Worm (Caenorhabditis elegans) whole organism, L1 larva: ENCODE measurements around the gene bcas-2.

Experiments
- C04F5.9 ChIP-seq: sonication (generic microtip); optimal IDR thresholded peaks from 2 replicates; lab custom pipeline; 2016; ENCODE audit warnings: missing genetic modification characterization, missing compliant biosample characterization
- C16A3.4 ChIP-seq: fragments of 150-350 bp; optimal IDR thresholded peaks from 2 replicates; lab custom pipeline; 2014; ENCODE audit warnings: missing biosample characterization, missing genetic modification characterization
- Y116A8C.19 ChIP-seq: sonication (generic microtip); optimal IDR thresholded peaks from 2 replicates; lab custom pipeline; 2016; ENCODE audit warnings: missing compliant biosample characterization, missing genetic modification characterization, borderline replicate concordance
- blmp-1 ChIP-seq: fragments of 150-350 bp; optimal IDR thresholded peaks from 2 replicates; lab custom pipeline; 2014; ENCODE audit warnings: missing biosample characterization, missing genetic modification characterization
- ceh-63 ChIP-seq: fragments of 200-800 bp; sonication (Bioruptor generic); optimal IDR thresholded peaks from 2 replicates; lab custom pipeline; 2018; ENCODE audit warnings: mild to moderate bottlenecking, missing genetic modification characterization, missing compliant biosample characterization
- ceh-82 ChIP-seq, 3 experiments: fragments of 150-350 bp in 1 of 3; sonication (generic microtip) in 2 of 3; optimal IDR thresholded peaks; 2 replicates each; lab custom pipeline; 2014 to 2017; ENCODE audit warnings: missing biosample characterization in 3 of 3, missing genetic modification characterization in 3 of 3
- ces-1 ChIP-seq: fragments of 150-350 bp; optimal IDR thresholded peaks from 2 replicates; lab custom pipeline; 2014; ENCODE audit warnings: missing biosample characterization, missing genetic modification reagents, missing genetic modification characterization
- dpl-1 ChIP-seq, 3 experiments: fragments of 150-350 bp in 2 of 3; sonication (generic microtip) in 1 of 3; optimal IDR thresholded peaks; 2 replicates each; lab custom pipeline; 2014 to 2017; ENCODE audit warnings: missing biosample characterization in 3 of 3, missing genetic modification characterization in 3 of 3, missing genetic modification reagents in 3 of 3
- egl-13 ChIP-seq: sonication (generic microtip); optimal IDR thresholded peaks from 2 replicates; lab custom pipeline; 2016; ENCODE audit warnings: missing genotype, missing genetic modification reagents, missing genetic modification characterization, missing compliant biosample characterization
- egl-27 ChIP-seq, 2 experiments: fragments of 150-350 bp in 1 of 2; sonication (generic microtip); optimal IDR thresholded peaks; 3 replicates each; lab custom pipeline; 2017 to 2018; ENCODE audit warnings: missing biosample characterization in 2 of 2, missing genetic modification characterization in 2 of 2, missing genetic modification reagents in 2 of 2
- elt-3 ChIP-seq, 6 experiments: fragments of 150-350 bp in 1 of 6; sonication (generic microtip); optimal IDR thresholded peaks; 2 replicates each; lab custom pipeline; 2017 to 2018; ENCODE audit warnings: missing biosample characterization in 6 of 6, missing genetic modification characterization in 6 of 6, inconsistent platforms in 1 of 6
- fkh-10 ChIP-seq: sonication (generic microtip); optimal IDR thresholded peaks from 2 replicates; lab custom pipeline; 2017; ENCODE audit warnings: missing biosample characterization, missing genetic modification reagents, missing genetic modification characterization
- fkh-4 ChIP-seq: sonication (generic microtip); optimal IDR thresholded peaks from 2 replicates; lab custom pipeline; 2016; ENCODE audit warnings: missing compliant biosample characterization, missing genetic modification characterization, borderline replicate concordance
- fkh-8 ChIP-seq: sonication (generic microtip); optimal IDR thresholded peaks from 2 replicates; lab custom pipeline; 2016; ENCODE audit warnings: mild to moderate bottlenecking, missing genetic modification characterization, missing compliant biosample characterization
- hlh-17 ChIP-seq: fragments of 200-800 bp; sonication (Bioruptor generic); optimal IDR thresholded peaks from 2 replicates; lab custom pipeline; 2018; ENCODE audit warnings: missing genetic modification characterization, mild to moderate bottlenecking, missing compliant biosample characterization, moderate library complexity, borderline replicate concordance
- hlh-4 ChIP-seq: sonication (generic microtip); optimal IDR thresholded peaks from 2 replicates; lab custom pipeline; 2016; ENCODE audit warnings: mild to moderate bottlenecking, missing genetic modification characterization, missing compliant biosample characterization
- isw-1 ChIP-seq: fragments of 200-800 bp; sonication (Bioruptor generic); IDR thresholded peaks from 2 replicates; pipeline ENCODE4 v1.3.6; 2022; ENCODE audit warnings: missing genetic modification characterization, missing compliant biosample characterization
- lin-14 ChIP-seq: fragments of 200-800 bp; sonication (Bioruptor generic); optimal IDR thresholded peaks from 2 replicates; lab custom pipeline; 2018; ENCODE audit warnings: mild to moderate bottlenecking, missing genetic modification characterization, moderate library complexity, missing compliant biosample characterization
- lin-15B ChIP-seq: fragments of 150-350 bp; sonication (generic microtip); optimal IDR thresholded peaks from 3 replicates; lab custom pipeline; 2014; ENCODE audit warnings: missing biosample characterization, missing genetic modification characterization
- lin-35 ChIP-seq, 2 experiments: fragments of 150-350 bp; optimal IDR thresholded peaks; 2 replicates each; lab custom pipeline; 2014; ENCODE audit warnings: missing biosample characterization in 2 of 2, missing genetic modification characterization in 2 of 2, missing genetic modification reagents in 2 of 2
- lin-39 ChIP-seq: fragments of 150-350 bp; optimal IDR thresholded peaks from 2 replicates; lab custom pipeline; 2014; ENCODE audit warnings: missing biosample characterization, missing genetic modification reagents, missing genetic modification characterization
- lsy-2 ChIP-seq, 2 experiments: fragments of 150-350 bp; optimal IDR thresholded peaks; 2 replicates each; lab custom pipeline; 2014; ENCODE audit warnings: missing biosample characterization in 2 of 2, missing genetic modification characterization in 2 of 2
- mab-9 ChIP-seq: fragments of 200-800 bp; sonication (Bioruptor generic); IDR thresholded peaks from 2 replicates; pipeline ENCODE4 v1.3.6; 2022; ENCODE audit warnings: missing genetic modification reagents, missing genetic modification characterization, missing compliant biosample characterization
- mdl-1 ChIP-seq, 2 experiments: fragments of 150-350 bp; optimal IDR thresholded peaks; 2 replicates each; lab custom pipeline; 2014 to 2017; ENCODE audit warnings: missing biosample characterization in 2 of 2, missing genetic modification characterization in 2 of 2, inconsistent platforms in 1 of 2
- mep-1 ChIP-seq: fragments of 150-350 bp; optimal IDR thresholded peaks from 2 replicates; lab custom pipeline; 2014; ENCODE audit warnings: missing biosample characterization, missing genetic modification characterization
- nhr-11 ChIP-seq: fragments of 150-350 bp; optimal IDR thresholded peaks from 2 replicates; lab custom pipeline; 2014; ENCODE audit warnings: missing biosample characterization, missing genetic modification characterization
- nhr-12 ChIP-seq: sonication (generic microtip); optimal IDR thresholded peaks from 2 replicates; lab custom pipeline; 2017; ENCODE audit warnings: missing biosample characterization, missing genetic modification characterization
- nhr-19 ChIP-seq: fragments of 200-800 bp; sonication (Bioruptor generic); conservative IDR thresholded peaks from 2 replicates; pipeline ENCODE4 v1.3.6; 2022; ENCODE audit warnings: missing genetic modification characterization, missing compliant biosample characterization
- nhr-20 ChIP-seq: sonication (generic microtip); optimal IDR thresholded peaks from 2 replicates; lab custom pipeline; 2016; ENCODE audit warnings: mild to moderate bottlenecking, missing genetic modification characterization, missing compliant biosample characterization
- nhr-47 ChIP-seq: sonication (generic microtip); optimal IDR thresholded peaks from 2 replicates; lab custom pipeline; 2016; ENCODE audit warnings: mild to moderate bottlenecking, missing genetic modification characterization, moderate library complexity, missing compliant biosample characterization
- nhr-71 ChIP-seq: sonication (generic microtip); optimal IDR thresholded peaks from 2 replicates; lab custom pipeline; 2016; ENCODE audit warnings: mild to moderate bottlenecking, missing genetic modification characterization, moderate library complexity, missing compliant biosample characterization
- nhr-76 ChIP-seq: sonication (generic microtip); optimal IDR thresholded peaks from 2 replicates; lab custom pipeline; 2017; ENCODE audit warnings: missing biosample characterization, missing genetic modification characterization
- pqm-1 ChIP-seq: sonication (generic microtip); optimal IDR thresholded peaks from 3 replicates; lab custom pipeline; 2017; ENCODE audit warnings: missing biosample characterization, missing genetic modification characterization
- rnt-1 ChIP-seq: sonication (generic microtip); optimal IDR thresholded peaks from 2 replicates; lab custom pipeline; 2016; ENCODE audit warnings: mild to moderate bottlenecking, missing genetic modification characterization, moderate library complexity, missing compliant biosample characterization
- snpc-4 ChIP-seq: fragments of 150-350 bp; optimal IDR thresholded peaks from 2 replicates; lab custom pipeline; 2014; ENCODE audit warnings: missing biosample characterization, missing genetic modification characterization
- sup-37 ChIP-seq: fragments of 200-800 bp; sonication (Bioruptor generic); optimal IDR thresholded peaks from 2 replicates; lab custom pipeline; 2018; ENCODE audit warnings: mild to moderate bottlenecking, missing genetic modification characterization, missing compliant biosample characterization
- tbx-2 ChIP-seq: sonication (generic microtip); optimal IDR thresholded peaks from 2 replicates; lab custom pipeline; 2016; ENCODE audit warnings: missing genetic modification characterization, missing compliant biosample characterization
- unc-130 ChIP-seq: fragments of 150-350 bp; optimal IDR thresholded peaks from 2 replicates; lab custom pipeline; 2017; ENCODE audit warnings: missing biosample characterization, missing genetic modification characterization, inconsistent platforms
- unc-62 ChIP-seq: fragments of 150-350 bp; optimal IDR thresholded peaks from 2 replicates; lab custom pipeline; 2014; ENCODE audit warnings: missing biosample characterization, missing genetic modification reagents, missing genetic modification characterization
- unc-86 ChIP-seq: sonication (generic microtip); optimal IDR thresholded peaks from 2 replicates; lab custom pipeline; 2016; ENCODE audit warnings: missing genetic modification characterization, missing compliant biosample characterization
- unc-98 ChIP-seq: fragments of 200-800 bp; sonication (Bioruptor generic); IDR thresholded peaks from 2 replicates; pipeline ENCODE4 v1.3.6; 2022; ENCODE audit warnings: missing genetic modification characterization, missing compliant biosample characterization
- zip-4 ChIP-seq: fragments of 200-800 bp; sonication (Bioruptor generic); optimal IDR thresholded peaks from 2 replicates; lab custom pipeline; 2018; ENCODE audit warnings: mild to moderate bottlenecking, missing genetic modification characterization, moderate library complexity, missing compliant biosample characterization
- ztf-11 ChIP-seq, 2 experiments: sonication (generic microtip); optimal IDR thresholded peaks; 2 replicates each; lab custom pipeline; 2016 to 2017; ENCODE audit warnings: missing genetic modification characterization in 2 of 2, missing biosample characterization in 1 of 2, missing compliant biosample characterization in 1 of 2
- ztf-4 ChIP-seq: fragments of 150-350 bp; optimal IDR thresholded peaks from 2 replicates; lab custom pipeline; 2014; ENCODE audit warnings: missing biosample characterization, missing genetic modification characterization

bcas-2 gene

ce11 chrIII:6231880-6232279 is 13.7 kb downstream of the bcas-2 start (continued):
- TF ChIP-seq ces-1 (GFP tag; lab: Kevin White, UChicago) (no peak), ztf-11 (tag; optimal IDR thresholded peaks at IDR 0.05; lab: Kevin White, UChicago) (no peak), nhr-11 (no peak), mab-9 (no peak), ceh-63 (GFP tag; lab: Kevin White, UChicago) (no peak), snpc-4 (tag; lab: Kevin White, UChicago) (no peak), unc-62 (no peak), C16A3.4 (tag; lab: Kevin White, UChicago) (peak; percentile 1), tbx-2 (no peak), Y116A8C.19 (no peak), egl-13 (no peak), lin-15B (tag; lab: Kevin White, UChicago) (no peak), ztf-4 (tag; lab: Kevin White, UChicago) (no peak), zip-4 (GFP tag; lab: Kevin White, UChicago) (no peak), C04F5.9 (tag; lab: Kevin White, UChicago) (no peak), hlh-17 (no peak)

- TF ChIP-seq rnt-1 (peak; percentile 6), lin-14 (GFP tag; lab: Kevin White, UChicago) (peak; percentile 5), nhr-71 (tag; lab: Kevin White, UChicago) (peak; percentile 54), unc-98 (GFP tag; lab: Robert Waterston, UW) (no peak)
These were observed 14.8 kb downstream of the bcas-2 start, which contains the start of gene esyt-2 for ce11 chrIII:6230870-6231269. TSS of gene esyt-2 (minus strand) at chrIII:6230970.

ce11 chrIII:6221403-6221802 is 24.2 kb downstream of the bcas-2 start:
- TF ChIP-seq fkh-8 (tag; lab: Kevin White, UChicago) (peak; percentile 57), unc-130 (tag; lab: Kevin White, UChicago) (no peak), lin-14 (GFP tag; lab: Kevin White, UChicago) (peak; percentile 30), unc-86 (tag; lab: Kevin White, UChicago) (peak; percentile 5)

- TF ChIP-seq hlh-4 (no peak), blmp-1 (tag; lab: Kevin White, UChicago) (peak; percentile 34)
These were observed 28.7 kb downstream of the bcas-2 start, which contains the start of gene hot-4 for ce11 chrIII:6216833-6217466. TSS of gene hot-4 (plus strand) at chrIII:6217416.

- TF ChIP-seq dpl-1 (GFP tag; optimal IDR thresholded peaks at IDR 0.05; lab: Kevin White, UChicago), result peak in 1 of 3 experiments; percentile 13
- no peak for TF ChIP-seq Y116A8C.19
- TF ChIP-seq mep-1 (tag; lab: Kevin White, UChicago), result no peak
- TF ChIP-seq sup-37, result no peak
- no peak for TF ChIP-seq nhr-47 (tag; lab: Kevin White, UChicago)
- peak; percentile 44 for TF ChIP-seq unc-130 (tag; lab: Kevin White, UChicago)
- no peak for TF ChIP-seq ceh-82 (tag; optimal IDR thresholded peaks at IDR 0.05; lab: Kevin White, UChicago)
- no peak for TF ChIP-seq mab-9
- peak; percentile 12 for TF ChIP-seq nhr-20 (tag; lab: Kevin White, UChicago)
- TF ChIP-seq egl-27 (tag; optimal IDR thresholded peaks at IDR 0.05; lab: Kevin White, UChicago), result no peak
- TF ChIP-seq nhr-76 (tag; lab: Kevin White, UChicago), result no peak
- TF ChIP-seq nhr-12 (tag; lab: Kevin White, UChicago), result no peak
- TF ChIP-seq C04F5.9 (tag; lab: Kevin White, UChicago), result no peak
- TF ChIP-seq egl-13, result no peak
- peak in 1 of 6 experiments; percentile 72 for TF ChIP-seq elt-3 (tag; optimal IDR thresholded peaks at IDR 0.05; lab: Kevin White, UChicago)
- peak; percentile 67 for TF ChIP-seq nhr-19 (GFP tag; lab: Robert Waterston, UW)
- no peak for TF ChIP-seq pqm-1 (tag; lab: Kevin White, UChicago)
- TF ChIP-seq mdl-1 (tag; optimal IDR thresholded peaks at IDR 0.05; lab: Kevin White, UChicago), result peak in 1 of 2 experiments; percentile 59
- peak in 1 of 2 experiments; percentile 47 for TF ChIP-seq lin-35 (GFP tag; optimal IDR thresholded peaks at IDR 0.05; lab: Kevin White, UChicago)
- no peak for TF ChIP-seq nhr-11
- TF ChIP-seq zip-4 (GFP tag; lab: Kevin White, UChicago), result no peak
- TF ChIP-seq isw-1 (GFP tag; lab: Robert Waterston, UW), result no peak
- TF ChIP-seq fkh-10, result no peak
- TF ChIP-seq lin-39, result no peak
- peak in 1 of 2 experiments; percentile 34 for TF ChIP-seq lsy-2 (tag; optimal IDR thresholded peaks at IDR 0.05; lab: Kevin White, UChicago)
- TF ChIP-seq fkh-4 (tag; lab: Kevin White, UChicago), result no peak
These were observed 29.7 kb downstream of the bcas-2 start for ce11 chrIII:6215943-6216342.
